Worm (Caenorhabditis elegans) whole organism, L1 larva: Measurements from ENCODE around the gene aqp-4.

Source experiments
- alr-1 ChIP-seq: fragments of 200-800 bp; sonication (Bioruptor generic); optimal IDR thresholded peaks from 2 replicates; lab custom pipeline; 2018; ENCODE audit warnings: borderline replicate concordance, mild to moderate bottlenecking, missing genetic modification characterization, missing compliant biosample characterization
- blmp-1 ChIP-seq: fragments of 150-350 bp; optimal IDR thresholded peaks from 2 replicates; lab custom pipeline; 2014; ENCODE audit warnings: missing biosample characterization, missing genetic modification characterization
- ceh-8 ChIP-seq: fragments of 200-800 bp; sonication (Bioruptor generic); optimal IDR thresholded peaks from 2 replicates; lab custom pipeline; 2018; ENCODE audit warnings: mild to moderate bottlenecking, missing genetic modification characterization, moderate library complexity, missing compliant biosample characterization
- dpl-1 ChIP-seq, 3 experiments: fragments of 150-350 bp in 2 of 3; sonication (generic microtip) in 1 of 3; optimal IDR thresholded peaks; 2 replicates each; lab custom pipeline; 2014 to 2017; ENCODE audit warnings: missing biosample characterization in 3 of 3, missing genetic modification characterization in 3 of 3, missing genetic modification reagents in 3 of 3
- efl-1 ChIP-seq, 4 experiments: fragments of 150-350 bp; optimal IDR thresholded peaks in 3 of 4; peaks in 1 of 4; 1 replicate in 1 of 4; 2 replicates in 3 of 4; lab custom pipeline; 2014; ENCODE audit warnings: missing biosample characterization in 2 of 4, missing genetic modification characterization in 2 of 4, missing genetic modification reagents in 2 of 4
- egl-13 ChIP-seq: sonication (generic microtip); optimal IDR thresholded peaks from 2 replicates; lab custom pipeline; 2016; ENCODE audit warnings: missing genotype, missing genetic modification reagents, missing genetic modification characterization, missing compliant biosample characterization
- egl-27 ChIP-seq, 2 experiments: fragments of 150-350 bp in 1 of 2; sonication (generic microtip); optimal IDR thresholded peaks; 3 replicates each; lab custom pipeline; 2017 to 2018; ENCODE audit warnings: missing biosample characterization in 2 of 2, missing genetic modification characterization in 2 of 2, missing genetic modification reagents in 2 of 2
- elt-2 ChIP-seq: sonication (generic microtip); optimal IDR thresholded peaks from 2 replicates; lab custom pipeline; 2016; ENCODE audit warnings: missing genetic modification characterization, mild to moderate bottlenecking, inconsistent platforms, missing compliant biosample characterization, missing genetic modification reagents
- elt-3 ChIP-seq, 6 experiments: fragments of 150-350 bp in 1 of 6; sonication (generic microtip); optimal IDR thresholded peaks; 2 replicates each; lab custom pipeline; 2017 to 2018; ENCODE audit warnings: missing biosample characterization in 6 of 6, missing genetic modification characterization in 6 of 6, inconsistent platforms in 1 of 6
- fkh-10 ChIP-seq: sonication (generic microtip); optimal IDR thresholded peaks from 2 replicates; lab custom pipeline; 2017; ENCODE audit warnings: missing biosample characterization, missing genetic modification reagents, missing genetic modification characterization
- fos-1 ChIP-seq: fragments of 150-350 bp; optimal IDR thresholded peaks from 2 replicates; lab custom pipeline; 2014; ENCODE audit warnings: missing biosample characterization, missing genetic modification characterization
- hlh-4 ChIP-seq: sonication (generic microtip); optimal IDR thresholded peaks from 2 replicates; lab custom pipeline; 2016; ENCODE audit warnings: mild to moderate bottlenecking, missing genetic modification characterization, missing compliant biosample characterization
- irx-1 ChIP-seq: sonication (generic microtip); optimal IDR thresholded peaks from 2 replicates; lab custom pipeline; 2016; ENCODE audit warnings: missing genetic modification characterization, missing compliant biosample characterization
- jun-1 ChIP-seq: fragments of 150-350 bp; optimal IDR thresholded peaks from 2 replicates; lab custom pipeline; 2014; ENCODE audit warnings: missing biosample characterization, missing genetic modification reagents, missing genetic modification characterization
- lin-39 ChIP-seq: fragments of 150-350 bp; optimal IDR thresholded peaks from 2 replicates; lab custom pipeline; 2014; ENCODE audit warnings: missing biosample characterization, missing genetic modification reagents, missing genetic modification characterization
- lsy-2 ChIP-seq, 2 experiments: fragments of 150-350 bp; optimal IDR thresholded peaks; 2 replicates each; lab custom pipeline; 2014; ENCODE audit warnings: missing biosample characterization in 2 of 2, missing genetic modification characterization in 2 of 2
- mdl-1 ChIP-seq, 2 experiments: fragments of 150-350 bp; optimal IDR thresholded peaks; 2 replicates each; lab custom pipeline; 2014 to 2017; ENCODE audit warnings: missing biosample characterization in 2 of 2, missing genetic modification characterization in 2 of 2, inconsistent platforms in 1 of 2
- mef-2 ChIP-seq: fragments of 150-350 bp; optimal IDR thresholded peaks from 2 replicates; lab custom pipeline; 2014; ENCODE audit warnings: missing biosample characterization, missing genetic modification characterization
- mep-1 ChIP-seq: fragments of 150-350 bp; optimal IDR thresholded peaks from 2 replicates; lab custom pipeline; 2014; ENCODE audit warnings: missing biosample characterization, missing genetic modification characterization
- nhr-237 ChIP-seq: fragments of 150-350 bp; optimal IDR thresholded peaks from 2 replicates; lab custom pipeline; 2014; ENCODE audit warnings: missing biosample characterization, missing genetic modification characterization
- nhr-71 ChIP-seq: sonication (generic microtip); optimal IDR thresholded peaks from 2 replicates; lab custom pipeline; 2016; ENCODE audit warnings: mild to moderate bottlenecking, missing genetic modification characterization, moderate library complexity, missing compliant biosample characterization
- nhr-77 ChIP-seq: fragments of 150-350 bp; optimal IDR thresholded peaks from 2 replicates; lab custom pipeline; 2014; ENCODE audit warnings: missing biosample characterization, missing genetic modification characterization
- pqm-1 ChIP-seq: sonication (generic microtip); optimal IDR thresholded peaks from 3 replicates; lab custom pipeline; 2017; ENCODE audit warnings: missing biosample characterization, missing genetic modification characterization
- tlp-1 ChIP-seq: fragments of 150-350 bp; optimal IDR thresholded peaks from 2 replicates; lab custom pipeline; 2014; ENCODE audit warnings: missing biosample characterization, missing genetic modification characterization
- unc-130 ChIP-seq: fragments of 150-350 bp; optimal IDR thresholded peaks from 2 replicates; lab custom pipeline; 2017; ENCODE audit warnings: missing biosample characterization, missing genetic modification characterization, inconsistent platforms
- unc-62 ChIP-seq: fragments of 150-350 bp; optimal IDR thresholded peaks from 2 replicates; lab custom pipeline; 2014; ENCODE audit warnings: missing biosample characterization, missing genetic modification reagents, missing genetic modification characterization
- vab-15 ChIP-seq: sonication (generic microtip); optimal IDR thresholded peaks from 2 replicates; lab custom pipeline; 2017; ENCODE audit warnings: missing genotype, mild to moderate bottlenecking, missing genetic modification characterization, missing compliant biosample characterization
- xbp-1 ChIP-seq: sonication (generic microtip); optimal IDR thresholded peaks from 2 replicates; lab custom pipeline; 2016; ENCODE audit warnings: missing genetic modification characterization, missing compliant biosample characterization
- zag-1 ChIP-seq: fragments of 150-350 bp; optimal IDR thresholded peaks from 2 replicates; lab custom pipeline; 2014; ENCODE audit warnings: missing biosample characterization, missing genetic modification characterization

Gene aqp-4

DNA sequence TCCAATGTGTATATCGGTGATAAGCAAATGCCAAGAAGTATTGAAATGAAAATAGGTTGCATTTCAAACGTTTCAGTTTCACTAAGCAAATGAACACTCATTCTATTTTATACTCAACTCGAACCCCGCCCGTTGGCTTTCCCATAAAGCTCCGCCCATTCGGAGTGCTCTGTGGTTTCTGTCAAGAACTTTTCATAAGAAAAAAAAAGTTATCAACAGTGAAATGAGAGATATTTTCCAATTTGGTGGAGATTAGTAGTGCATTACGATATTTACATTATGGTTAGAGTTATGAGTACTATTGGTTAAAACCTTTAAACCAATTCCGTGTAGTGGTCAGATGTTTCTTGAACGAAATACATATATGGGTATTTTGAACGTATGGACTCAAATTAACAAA is 13.0 kb downstream of the aqp-4 start, which contains the start of gene F58E6.4:
TSS of gene F58E6.4 (minus strand) at position 101 of the 400 bp plus-strand sequence.
- TF ChIP-seq ceh-8 (GFP tag; lab: Kevin White, UChicago): no peak

DNA sequence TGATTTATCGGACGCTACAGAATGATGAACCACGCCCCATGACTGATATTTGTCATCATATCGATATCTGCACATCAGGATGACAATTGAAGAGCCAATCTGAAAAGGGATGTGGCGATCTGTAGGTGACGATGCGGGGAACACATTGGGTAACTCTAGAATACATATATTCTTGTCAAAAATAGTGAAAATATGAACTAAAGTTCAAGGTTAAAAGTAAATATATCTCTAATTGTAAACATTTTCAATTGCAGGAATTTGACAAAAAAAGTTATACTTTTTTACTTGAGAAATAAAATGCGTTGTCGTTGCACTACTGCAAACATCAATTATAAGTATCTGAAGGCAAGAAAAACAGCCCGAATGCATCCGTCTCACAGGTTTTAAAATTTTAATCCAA is 15.6 kb downstream of the aqp-4 start, which contains the start of gene F58E6.6:
TSS of gene F58E6.6 (minus strand) at position 101 of the 400 bp plus-strand sequence.
- no peak for TF ChIP-seq hlh-4 (tag; lab: Kevin White, UChicago)
- TF ChIP-seq nhr-237 (tag; lab: Kevin White, UChicago): no peak
- no peak for TF ChIP-seq mef-2
- no peak for TF ChIP-seq unc-62 (GFP tag; lab: Kevin White, UChicago)
- TF ChIP-seq, all 84 proteins: peak for 0

DNA sequence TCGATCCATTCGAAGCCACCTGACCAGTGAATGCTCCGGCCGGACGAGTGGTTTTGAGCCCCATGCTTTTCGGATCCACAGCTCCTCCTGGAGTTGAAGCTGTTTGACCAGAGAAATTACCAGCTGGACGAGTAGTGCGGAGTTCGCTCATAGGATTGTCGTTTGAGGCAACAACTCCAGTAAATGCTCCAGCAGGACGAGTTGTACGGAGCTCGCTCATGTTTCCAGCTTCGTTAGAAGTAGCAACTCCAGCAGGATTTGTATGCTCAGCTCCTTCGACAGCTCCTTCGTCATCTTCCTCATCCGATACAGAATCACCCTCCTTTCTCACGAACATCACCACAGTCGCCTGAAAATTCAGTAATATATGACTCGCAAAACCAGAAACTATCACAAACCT is 16.2 kb downstream of the aqp-4 start:
- no peak for TF ChIP-seq efl-1 (optimal IDR thresholded peaks at IDR 0.05; lab: Kevin White, UChicago)
- peak in 1 of 2 experiments; percentile 84 for TF ChIP-seq efl-1 (GFP tag; optimal IDR thresholded peaks at IDR 0.05 in 1 of 2; lab: Kevin White, UChicago)
- no peak for TF ChIP-seq lin-39 (tag; lab: Kevin White, UChicago)

DNA sequence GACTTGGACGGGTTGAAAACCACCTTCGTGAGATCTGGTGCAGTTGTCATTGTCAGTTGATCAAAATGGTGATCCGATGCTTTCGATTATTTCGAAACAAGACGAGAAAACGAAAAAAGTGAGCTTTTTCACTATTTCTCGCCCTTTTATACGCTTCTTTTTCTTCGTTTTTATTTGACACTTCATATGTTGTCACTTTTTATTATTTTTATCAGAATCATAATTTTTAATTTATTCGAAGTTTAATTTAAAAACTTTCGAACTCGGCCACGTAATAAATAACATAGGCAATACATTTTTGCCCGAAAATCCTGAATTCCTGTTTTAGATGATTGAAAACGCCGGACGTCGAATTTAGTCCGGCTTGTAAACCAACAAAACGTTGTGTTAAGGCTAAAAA is 17.1 kb downstream of the aqp-4 start, which contains the start of gene F58E6.5:
TSS of gene F58E6.5 (minus strand) at position 101 of the 400 bp plus-strand sequence.
- TF ChIP-seq xbp-1 (tag; lab: Kevin White, UChicago): no peak
- TF ChIP-seq elt-3 (tag; optimal IDR thresholded peaks at IDR 0.05; lab: Kevin White, UChicago): no peak
- no peak for TF ChIP-seq zag-1
- TF ChIP-seq, all 84 proteins: peak for 0

DNA sequence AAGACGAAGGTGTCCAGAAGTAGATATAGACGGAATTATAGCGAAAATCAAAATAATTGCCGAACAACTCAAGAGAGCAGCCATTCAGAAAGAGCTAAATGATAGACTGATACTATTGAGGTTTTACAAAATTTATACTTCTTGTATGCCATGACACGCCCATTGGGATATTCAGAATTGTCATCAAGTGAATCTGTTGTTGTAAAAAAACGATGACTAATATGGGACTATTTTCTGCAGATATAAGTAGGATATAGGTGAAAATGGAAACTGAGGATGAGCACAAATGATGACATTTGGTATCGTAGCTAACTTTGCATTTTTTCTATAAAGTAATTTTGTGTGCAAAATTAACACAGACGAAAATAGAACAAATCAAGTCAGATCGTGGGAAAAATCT is 18.4 kb downstream of the aqp-4 start, which contains the start of gene F58E6.8:
TSS of gene F58E6.8 (minus strand) at position 101 of the 400 bp plus-strand sequence.
- no peak for TF ChIP-seq blmp-1 (tag; lab: Kevin White, UChicago)

DNA sequence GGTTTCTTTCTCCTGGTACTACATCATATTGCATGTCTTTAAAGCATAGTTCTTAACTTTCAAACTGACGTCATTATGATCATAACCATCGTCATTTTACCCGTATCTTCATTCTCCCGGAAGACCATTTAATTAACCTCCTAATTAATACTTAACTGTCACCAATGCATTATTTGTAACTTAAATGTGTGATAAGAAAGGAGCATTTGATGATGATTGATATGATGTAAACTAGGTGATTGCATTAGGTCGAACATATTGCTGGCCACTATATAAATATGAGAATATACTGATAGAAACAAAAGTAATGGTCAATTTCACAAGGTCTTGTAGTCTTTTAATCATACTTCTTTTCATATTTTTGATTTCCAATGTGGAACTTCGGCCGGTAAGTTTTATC is 18.9 kb downstream of the aqp-4 start, which contains the start of gene hrg-3:
TSS of gene hrg-3 (plus strand) at position 227 of the 400 bp plus-strand sequence.
- TF ChIP-seq nhr-77 (no peak), fos-1 (no peak), dpl-1 (GFP tag; optimal IDR thresholded peaks at IDR 0.05; lab: Kevin White, UChicago) (no peak), pqm-1 (tag; lab: Kevin White, UChicago) (peak; percentile 2), mep-1 (tag; lab: Kevin White, UChicago) (no peak), egl-13 (tag; lab: Kevin White, UChicago) (no peak), jun-1 (no peak), fkh-10 (GFP tag; lab: Kevin White, UChicago) (no peak), unc-130 (tag; lab: Kevin White, UChicago) (no peak), elt-2 (tag; lab: Kevin White, UChicago) (peak; percentile 87), elt-3 (tag; optimal IDR thresholded peaks at IDR 0.05; lab: Kevin White, UChicago) (no peak), irx-1 (tag; lab: Kevin White, UChicago) (no peak)

DNA sequence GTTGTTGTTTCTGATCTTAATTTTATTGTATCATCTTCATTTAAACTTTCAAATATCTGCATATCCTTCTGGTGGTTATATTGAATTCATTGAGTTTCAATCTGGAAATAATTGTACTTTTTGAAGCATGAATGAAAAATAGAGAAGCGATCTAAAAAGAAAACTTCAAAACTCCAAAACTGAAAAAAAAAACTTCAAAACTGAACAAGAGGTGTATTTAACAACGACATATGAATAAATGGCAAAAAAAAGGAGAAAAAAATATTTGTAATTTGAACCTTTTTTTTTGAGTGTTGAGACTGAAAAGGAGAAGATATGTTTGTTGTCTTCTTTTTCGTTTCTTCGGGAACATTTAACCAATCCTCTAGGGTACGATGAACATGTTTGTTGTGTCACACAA is 20.5 kb downstream of the aqp-4 start, which contains the start of gene F58E6.11:
TSS of gene F58E6.11 (minus strand) at position 101 of the 400 bp plus-strand sequence.
- TF ChIP-seq lsy-2 (tag; optimal IDR thresholded peaks at IDR 0.05; lab: Kevin White, UChicago) (no peak), nhr-71 (no peak), alr-1 (tag; lab: Kevin White, UChicago) (no peak), efl-1 (optimal IDR thresholded peaks at IDR 0.05; lab: Kevin White, UChicago) (no peak), efl-1 (GFP tag; optimal IDR thresholded peaks at IDR 0.05 in 1 of 2; lab: Kevin White, UChicago) (no peak), nhr-77 (no peak), tlp-1 (tag; lab: Kevin White, UChicago) (no peak), egl-27 (tag; optimal IDR thresholded peaks at IDR 0.05; lab: Kevin White, UChicago) (no peak), mdl-1 (tag; optimal IDR thresholded peaks at IDR 0.05; lab: Kevin White, UChicago) (no peak), vab-15 (tag; lab: Kevin White, UChicago) (no peak)
